Fruit fly (Drosophila melanogaster): Measurements from ENCODE around the gene Gr22e.

DNA sequence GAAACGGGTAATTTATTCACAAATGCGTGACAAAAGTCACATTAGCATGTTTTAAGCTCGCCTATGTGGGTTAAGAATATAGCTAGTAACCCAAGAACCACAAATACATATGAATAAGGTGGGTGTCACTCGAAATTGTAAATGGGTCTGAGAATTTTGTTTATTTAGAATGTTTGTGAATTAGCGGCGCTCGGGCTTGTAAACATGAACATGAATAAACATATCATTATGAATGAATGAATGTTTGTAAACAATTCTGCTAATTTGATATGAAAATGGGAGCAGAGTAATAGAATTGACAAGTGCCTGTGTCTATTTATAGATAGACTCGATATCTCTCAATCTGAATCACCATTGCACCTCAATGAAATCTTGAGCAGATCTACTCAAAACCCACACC, 48.7 kb upstream of the Gr22e start:
- no peak for TF ChIP-seq EcR (GFP tag; optimal IDR thresholded peaks at IDR 0.05)
- no peak for TF ChIP-seq pan (optimal IDR thresholded peaks at IDR 0.05)
- no peak for TF ChIP-seq psq (optimal IDR thresholded peaks at IDR 0.05)
- no peak for TF ChIP-seq Dll (optimal IDR thresholded peaks at IDR 0.05)
- TF ChIP-seq usp (GFP tag; optimal IDR thresholded peaks at IDR 0.05) = no peak
- no peak for TF ChIP-seq CG8478 (optimal IDR thresholded peaks at IDR 0.05)

Data from whole organism.